Fruit fly (Drosophila melanogaster) whole organism, embryonic: Measurements from ENCODE around the gene CNPYb.

Experiments used
- Awh ChIP-seq: fragments of 200-800 bp; sonication (Bioruptor generic); IDR thresholded peaks from 2 replicates; pipeline ENCODE4, ENCODE4 v1.3.6; 2022; ENCODE audit warnings: missing biosample characterization, missing genetic modification characterization
- CG10147 ChIP-seq: fragments of 200-800 bp; sonication (Bioruptor generic); optimal IDR thresholded peaks from 2 replicates; lab custom pipeline; 2019; ENCODE audit warnings: missing biosample characterization, mild to moderate bottlenecking, missing genetic modification characterization, moderate library complexity
- CG10274 ChIP-seq: fragments of 200-800 bp; sonication (Bioruptor generic); optimal IDR thresholded peaks from 3 replicates; lab custom pipeline; 2017; ENCODE audit warnings: missing biosample characterization, mild to moderate bottlenecking, missing genetic modification characterization
- CG10565 ChIP-seq: fragments of 200-800 bp; sonication (Bioruptor generic); optimal IDR thresholded peaks from 3 replicates; lab custom pipeline; 2016; ENCODE audit warnings: missing biosample characterization, mild to moderate bottlenecking, missing genetic modification characterization
- CG14710 ChIP-seq: fragments of 200-800 bp; sonication (Bioruptor generic); optimal IDR thresholded peaks from 3 replicates; lab custom pipeline; 2019; ENCODE audit warnings: missing biosample characterization, mild to moderate bottlenecking, missing genetic modification characterization, moderate library complexity
- CG17385 ChIP-seq: fragments of 200-800 bp; sonication (Bioruptor generic); optimal IDR thresholded peaks from 3 replicates; lab custom pipeline; 2018; ENCODE audit warnings: missing biosample characterization, mild to moderate bottlenecking, missing genetic modification characterization
- CG17568 ChIP-seq: fragments of 200-800 bp; sonication (Bioruptor generic); optimal IDR thresholded peaks from 2 replicates; lab custom pipeline; 2018; ENCODE audit warnings: missing biosample characterization, mild to moderate bottlenecking, missing genetic modification characterization, moderate library complexity
- CG2202 ChIP-seq: fragments of 200-800 bp; sonication (Bioruptor generic); optimal IDR thresholded peaks from 2 replicates; lab custom pipeline; 2018; ENCODE audit warnings: missing biosample characterization, mild to moderate bottlenecking, missing genetic modification characterization
- CG30403 ChIP-seq: fragments of 200-800 bp; sonication (Bioruptor generic); optimal IDR thresholded peaks from 3 replicates; lab custom pipeline; 2016; ENCODE audit warnings: missing biosample characterization, missing genetic modification characterization
- CG32767 ChIP-seq: fragments of 200-800 bp; sonication (Bioruptor generic); IDR thresholded peaks from 2 replicates; pipeline ENCODE4 v1.3.6; 2022; ENCODE audit warnings: missing biosample characterization, missing genetic modification characterization
- CG43689 ChIP-seq: fragments of 200-800 bp; sonication (Bioruptor generic); IDR thresholded peaks from 2 replicates; pipeline ENCODE4 v1.3.6; 2022; ENCODE audit warnings: missing biosample characterization, missing genetic modification characterization
- CG6272 ChIP-seq: fragments of 200-800 bp; sonication (Bioruptor generic); IDR thresholded peaks from 2 replicates; pipeline ENCODE4 v1.3.6; 2022; ENCODE audit warnings: missing biosample characterization, missing genetic modification characterization
- CG6689 ChIP-seq: fragments of 200-800 bp; sonication (Bioruptor generic); IDR thresholded peaks from 2 replicates; pipeline ENCODE4 v1.3.6; 2022; ENCODE audit warnings: missing biosample characterization, missing genetic modification characterization
- CG6813 ChIP-seq: fragments of 200-800 bp; sonication (Bioruptor generic); optimal IDR thresholded peaks from 2 replicates; lab custom pipeline; 2017; ENCODE audit warnings: missing biosample characterization, missing genetic modification characterization, mild to moderate bottlenecking, moderate library complexity, missing genetic modification reagents
- CG7271 ChIP-seq: fragments of 200-800 bp; sonication (Bioruptor generic); optimal IDR thresholded peaks from 2 replicates; lab custom pipeline; 2018; ENCODE audit warnings: missing biosample characterization, mild to moderate bottlenecking, missing genetic modification characterization, moderate library complexity
- CG7357 ChIP-seq: fragments of 200-800 bp; sonication (Bioruptor generic); IDR thresholded peaks from 3 replicates; pipeline ENCODE4 v1.3.6; 2022; ENCODE audit warnings: missing biosample characterization, missing genetic modification characterization
- CG7839 ChIP-seq: fragments of 200-800 bp; sonication (Bioruptor generic); optimal IDR thresholded peaks from 3 replicates; lab custom pipeline; 2018; ENCODE audit warnings: missing biosample characterization, mild to moderate bottlenecking, missing genetic modification characterization, moderate library complexity
- CG8290 ChIP-seq, 3 experiments: fragments of 200-800 bp; sonication (Bioruptor generic); optimal IDR thresholded peaks; 2 replicates each; lab custom pipeline; 2016 to 2019; ENCODE audit warnings: missing biosample characterization in 3 of 3, missing genetic modification characterization in 3 of 3, mild to moderate bottlenecking in 2 of 3, moderate library complexity in 1 of 3
- CG8765 ChIP-seq: fragments of 200-800 bp; sonication (Bioruptor generic); IDR thresholded peaks from 2 replicates; pipeline ENCODE4 v1.3.6; 2022; ENCODE audit warnings: missing biosample characterization, missing genetic modification characterization
- CG9876 ChIP-seq: fragments of 200-800 bp; sonication (Bioruptor generic); optimal IDR thresholded peaks from 2 replicates; lab custom pipeline; 2016; ENCODE audit warnings: missing biosample characterization, missing genetic modification characterization
- Dbx ChIP-seq: fragments of 200-800 bp; sonication (Bioruptor generic); IDR thresholded peaks from 3 replicates; pipeline ENCODE4 v1.3.6; 2022; ENCODE audit warnings: missing biosample characterization, missing genetic modification characterization
- Doc3 ChIP-seq: fragments of 200-800 bp; sonication (Bioruptor generic); IDR thresholded peaks from 3 replicates; pipeline ENCODE4 v1.3.6; 2022; ENCODE audit warnings: missing biosample characterization, missing genetic modification characterization; ENCODE audit not compliant: partially characterized antibody
- Ets65A ChIP-seq: fragments of 200-800 bp; sonication (Bioruptor generic); peaks from one replicate; lab custom pipeline; 2016; ENCODE audit warnings: missing biosample characterization, missing genetic modification characterization
- H15 ChIP-seq: fragments of 200-800 bp; sonication (Bioruptor generic); IDR thresholded peaks from 3 replicates; pipeline ENCODE4 v1.3.6; 2022; ENCODE audit warnings: missing biosample characterization, missing genetic modification characterization
- NC2β ChIP-seq: fragments of 200-800 bp; sonication (Bioruptor generic); optimal IDR thresholded peaks from 2 replicates; lab custom pipeline; 2016; ENCODE audit warnings: missing biosample characterization, missing genetic modification characterization
- NFAT ChIP-seq: fragments of 200-800 bp; sonication (Bioruptor generic); IDR thresholded peaks from 2 replicates; pipeline ENCODE4 v1.3.6; 2022; ENCODE audit warnings: missing biosample characterization, missing genetic modification characterization
- Sin3A ChIP-seq: fragments of >200 bp; optimal IDR thresholded peaks from 2 replicates; lab custom pipeline; 2018
- Stat92E ChIP-seq, 3 experiments: fragments of >200 bp in 2 of 3; fragments of 200-800 bp in 1 of 3; sonication (Bioruptor generic) in 1 of 3; optimal IDR thresholded peaks; 2 replicates each; lab custom pipeline; 2017 to 2019; ENCODE audit warnings: missing biosample characterization in 3 of 3, missing genetic modification characterization in 3 of 3, mild to moderate bottlenecking in 1 of 3, moderate library complexity in 1 of 3
- Xbp1 ChIP-seq: fragments of 200-800 bp; sonication (Bioruptor generic); optimal IDR thresholded peaks from 3 replicates; lab custom pipeline; 2016; ENCODE audit warnings: missing biosample characterization, mild to moderate bottlenecking, missing genetic modification characterization
- ac ChIP-seq: fragments of 200-800 bp; sonication (Bioruptor generic); optimal IDR thresholded peaks from 3 replicates; lab custom pipeline; 2017; ENCODE audit warnings: missing biosample characterization, mild to moderate bottlenecking, missing genetic modification characterization
- bsh ChIP-seq, 2 experiments: fragments of 200-800 bp; sonication (Bioruptor generic); optimal IDR thresholded peaks; 2 replicates each; lab custom pipeline; 2017 to 2018; ENCODE audit warnings: mild to moderate bottlenecking in 2 of 2, missing biosample characterization in 2 of 2, missing genetic modification characterization in 2 of 2, moderate library complexity in 1 of 2
- cas ChIP-seq: fragments of 200-800 bp; sonication (Bioruptor generic); IDR thresholded peaks from 2 replicates; pipeline ENCODE4 v1.3.6; 2022; ENCODE audit warnings: missing biosample characterization, missing genetic modification characterization
- dati ChIP-seq: fragments of 200-800 bp; sonication (Bioruptor generic); IDR thresholded peaks from 2 replicates; pipeline ENCODE4 v1.3.6; 2022; ENCODE audit warnings: missing biosample characterization, missing genetic modification characterization
- eve ChIP-seq, 2 experiments: fragments of >200 bp; optimal IDR thresholded peaks; 2 replicates each; lab custom pipeline; 2017; ENCODE audit warnings: missing biosample characterization in 2 of 2, missing genetic modification characterization in 2 of 2
- fru ChIP-seq: fragments of >200 bp; optimal IDR thresholded peaks from 2 replicates; lab custom pipeline; 2017
- lola ChIP-seq, 3 experiments: fragments of >200 bp in 2 of 3; fragments of 200-800 bp in 1 of 3; sonication (Bioruptor generic) in 1 of 3; optimal IDR thresholded peaks; 2 replicates each; lab custom pipeline; 2017 to 2019; ENCODE audit warnings: missing biosample characterization in 3 of 3, missing genetic modification characterization in 3 of 3, mild to moderate bottlenecking in 1 of 3, moderate library complexity in 1 of 3
- luna ChIP-seq: fragments of 200-800 bp; sonication (Bioruptor generic); optimal IDR thresholded peaks from 2 replicates; lab custom pipeline; 2016; ENCODE audit warnings: missing biosample characterization, missing genetic modification characterization
- oc ChIP-seq: fragments of 200-800 bp; sonication (Bioruptor generic); optimal IDR thresholded peaks from 2 replicates; lab custom pipeline; 2018; ENCODE audit warnings: missing biosample characterization, mild to moderate bottlenecking, missing genetic modification characterization, moderate library complexity
- otp ChIP-seq: fragments of 200-800 bp; sonication (Bioruptor generic); IDR thresholded peaks from 3 replicates; pipeline ENCODE4, ENCODE4 v1.3.6; 2022; ENCODE audit warnings: missing biosample characterization, missing genetic modification characterization
- pfk ChIP-seq: fragments of 200-800 bp; sonication (Bioruptor generic); optimal IDR thresholded peaks from 2 replicates; lab custom pipeline; 2018; ENCODE audit warnings: missing biosample characterization, mild to moderate bottlenecking, missing genetic modification characterization, moderate library complexity
- pros ChIP-seq: fragments of 200-800 bp; sonication (Bioruptor generic); optimal IDR thresholded peaks from 3 replicates; lab custom pipeline; 2019; ENCODE audit warnings: missing biosample characterization, mild to moderate bottlenecking, missing genetic modification characterization, moderate library complexity
- repo ChIP-seq: fragments of 200-800 bp; sonication (Bioruptor generic); optimal IDR thresholded peaks from 2 replicates; lab custom pipeline; 2016; ENCODE audit warnings: missing biosample characterization, missing genetic modification characterization
- sisA ChIP-seq: fragments of 200-800 bp; sonication (Bioruptor generic); IDR thresholded peaks from 2 replicates; pipeline ENCODE4 v1.3.6; 2022; ENCODE audit warnings: missing biosample characterization, missing genetic modification characterization
- tap ChIP-seq: fragments of 200-800 bp; optimal IDR thresholded peaks from 3 replicates; lab custom pipeline; 2019; ENCODE audit warnings: missing biosample characterization, mild to moderate bottlenecking, missing genetic modification characterization, moderate library complexity
- tna ChIP-seq: fragments of 200-800 bp; sonication (Bioruptor generic); IDR thresholded peaks from 2 replicates; pipeline ENCODE4 v1.3.6; 2022; ENCODE audit warnings: missing biosample characterization, missing genetic modification characterization; ENCODE audit not compliant: partially characterized antibody
- ttk ChIP-seq: fragments of 200-800 bp; sonication (Bioruptor generic); IDR thresholded peaks from 2 replicates; pipeline ENCODE4 v2.1.2; 2022; ENCODE audit warnings: missing biosample characterization, missing genetic modification characterization
- unc-4 ChIP-seq: fragments of 200-800 bp; sonication (Bioruptor generic); IDR thresholded peaks from 2 replicates; pipeline ENCODE4 v1.3.6; 2022; ENCODE audit warnings: missing biosample characterization, missing genetic modification characterization; ENCODE audit not compliant: partially characterized antibody
- wdn ChIP-seq: fragments of 200-800 bp; sonication (Bioruptor generic); IDR thresholded peaks from 2 replicates; pipeline ENCODE4 v1.3.6; 2022; ENCODE audit warnings: missing biosample characterization, missing genetic modification characterization

CNPYb gene

DNA sequence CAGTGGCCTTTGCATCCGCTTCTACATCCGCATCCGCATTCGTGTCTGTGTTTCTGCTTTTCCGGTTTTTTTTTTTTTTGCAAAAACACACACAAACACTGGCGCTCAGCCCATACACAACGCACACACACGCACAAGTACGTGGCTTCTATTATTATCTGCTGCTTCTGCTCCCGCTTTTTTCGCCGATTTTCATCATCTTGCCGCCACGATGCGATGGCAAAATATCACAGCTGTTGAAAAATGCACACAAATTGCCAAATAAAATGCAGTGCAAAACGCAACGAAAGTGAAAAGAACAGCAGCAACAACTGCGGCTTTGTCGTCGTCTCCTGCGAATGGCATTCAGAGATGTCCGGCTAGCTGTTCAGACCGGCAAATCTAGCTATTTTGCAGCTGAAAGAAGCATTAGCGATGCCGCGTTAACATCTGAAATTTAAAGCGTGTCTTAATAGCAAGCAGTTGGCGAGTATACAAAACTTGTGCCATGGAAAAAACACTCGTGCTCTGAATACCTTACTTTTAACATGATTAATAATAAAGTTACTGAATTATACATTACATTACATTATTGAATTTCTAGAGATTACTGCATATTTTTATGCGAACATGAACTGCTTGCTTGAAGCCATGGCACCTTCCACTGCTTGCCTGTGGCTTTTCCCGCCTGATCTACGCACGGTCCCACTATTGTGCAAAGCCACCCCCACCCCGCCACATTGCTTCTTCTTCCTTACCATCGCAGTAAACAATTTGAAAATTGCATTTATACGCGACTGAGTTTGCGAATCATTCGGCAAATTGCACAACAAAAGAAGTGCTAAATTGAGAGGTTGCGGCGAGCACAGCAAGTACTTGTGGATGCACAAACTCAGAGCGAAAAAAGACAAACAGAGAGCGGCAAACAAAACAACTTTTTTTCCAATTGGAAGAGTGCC, 33.3 kb downstream of the CNPYb start, which contains the start of the genes Ugt316A1 and Sfxn2 (continued):
- TF ChIP-seq CG8765 (GFP tag; lab: Robert Waterston, UW) (0 out of 2 replicates have a peak, but pooled peaks have one; percentile 25), dati (GFP tag; lab: Robert Waterston, UW) (no peak), Xbp1 (GFP tag; lab: Kevin White, UChicago) (peak; percentile 64), Sin3A (lab: Kevin White, UChicago) (peak; percentile 97), otp (0 out of 3 replicates have a peak, but pooled peaks have one; percentile 19), cas (GFP tag; lab: Robert Waterston, UW) (no peak), luna (GFP tag; lab: Kevin White, UChicago) (no peak), CG6272 (GFP tag; lab: Robert Waterston, UW) (peak; percentile 45), CG7357 (GFP tag; lab: Robert Waterston, UW) (peak; percentile 33; the same call in 1 of the 3 replicates), CG7839 (tag; lab: Kevin White, UChicago) (peak; percentile 24), CG17385 (GFP tag; lab: Kevin White, UChicago) (peak; percentile 98), CG2202 (no peak), CG9876 (no peak), CG17568 (GFP tag; lab: Kevin White, UChicago) (peak; percentile 40), pros (no peak), CG30403 (GFP tag; lab: Kevin White, UChicago) (peak; percentile 61), CG8290 (GFP tag; optimal IDR thresholded peaks at IDR 0.05; lab: Kevin White, UChicago) (peak; percentile 94), CG8290 (tag; optimal IDR thresholded peaks at IDR 0.05; lab: Kevin White, UChicago) (peak; percentile 77 to 88), CG10565 (GFP tag; lab: Kevin White, UChicago) (no peak), wdn (GFP tag; lab: Robert Waterston, UW) (0 out of 2 replicates have a peak, but pooled peaks have one; percentile 48)

dm6 chr3L:19058824-19059223, 37.2 kb downstream of the CNPYb start:
- TF ChIP-seq H15 = no peak
- TF ChIP-seq CG6813 (GFP tag; lab: Kevin White, UChicago) = no peak
- TF ChIP-seq tna = no peak
- no peak for TF ChIP-seq Doc3 (GFP tag; lab: Robert Waterston, UW)
- TF ChIP-seq Awh (GFP tag; lab: Robert Waterston, UW) = no peak
- no peak for TF ChIP-seq pfk (GFP tag; lab: Kevin White, UChicago)
- TF ChIP-seq repo (GFP tag; lab: Kevin White, UChicago) = no peak
- TF ChIP-seq CG6689 (GFP tag; lab: Robert Waterston, UW) = no peak
- no peak for TF ChIP-seq CG32767
- no peak for TF ChIP-seq CG14710 (tag; lab: Kevin White, UChicago)
- no peak for TF ChIP-seq CG7271 (tag; lab: Kevin White, UChicago)
- TF ChIP-seq eve (GFP tag; optimal IDR thresholded peaks at IDR 0.05; lab: Kevin White, UChicago) = no peak
- TF ChIP-seq Stat92E (GFP tag; optimal IDR thresholded peaks at IDR 0.05; lab: Kevin White, UChicago) = no peak
- no peak for TF ChIP-seq fru (lab: Kevin White, UChicago)
- TF ChIP-seq unc-4 (GFP tag; lab: Robert Waterston, UW) = no peak
- no peak for TF ChIP-seq ttk (GFP tag; lab: Robert Waterston, UW)
- TF ChIP-seq sisA (GFP tag; lab: Robert Waterston, UW) = no peak
- no peak for TF ChIP-seq ac
- no peak for TF ChIP-seq CG43689 (GFP tag; lab: Robert Waterston, UW)
- TF ChIP-seq NC2β (GFP tag; lab: Kevin White, UChicago) = no peak
- no peak for TF ChIP-seq NFAT (GFP tag; lab: Robert Waterston, UW)
- TF ChIP-seq tap (tag; lab: Kevin White, UChicago) = no peak
- no peak for TF ChIP-seq CG10147 (GFP tag; lab: Kevin White, UChicago)
- TF ChIP-seq lola (GFP tag; optimal IDR thresholded peaks at IDR 0.05; lab: Kevin White, UChicago) = no peak
- 0 out of 3 replicates have a peak, but pooled peaks have one; percentile 36 for TF ChIP-seq Dbx
- no peak for TF ChIP-seq Ets65A (GFP tag; lab: Kevin White, UChicago)
- TF ChIP-seq CG10274 (GFP tag; lab: Kevin White, UChicago) = no peak
- no peak for TF ChIP-seq oc (tag; lab: Kevin White, UChicago)
- peak in 1 of 2 experiments; percentile 22 for TF ChIP-seq bsh (GFP tag; optimal IDR thresholded peaks at IDR 0.05; lab: Kevin White, UChicago)
